Fruit fly (Drosophila melanogaster) whole organism, adult: Measurements from ENCODE around the gene CG31468.

Experiments used
- CG11617 ChIP-seq: fragments of 200-800 bp; sonication (Bioruptor generic); optimal IDR thresholded peaks from 2 replicates; lab custom pipeline; 2017; ENCODE audit warnings: mild to moderate bottlenecking, missing biosample characterization, missing genetic modification reagents, missing genetic modification characterization
- CG12768 ChIP-seq: fragments of 200-800 bp; sonication (Bioruptor generic); optimal IDR thresholded peaks from 2 replicates; lab custom pipeline; 2017; ENCODE audit warnings: missing biosample characterization, missing genetic modification characterization, mild to moderate bottlenecking, moderate library complexity, missing genetic modification reagents
- CG14711 ChIP-seq: fragments of 200-800 bp; sonication (Bioruptor generic); optimal IDR thresholded peaks from 2 replicates; lab custom pipeline; 2018; ENCODE audit warnings: missing biosample characterization, mild to moderate bottlenecking, missing genetic modification characterization, moderate library complexity
- CG1620 ChIP-seq: fragments of 200-800 bp; sonication (Bioruptor generic); optimal IDR thresholded peaks from 2 replicates; lab custom pipeline; 2016; ENCODE audit warnings: missing biosample characterization, missing genetic modification characterization
- CG33017 ChIP-seq: fragments of 200-800 bp; sonication (Bioruptor generic); optimal IDR thresholded peaks from 2 replicates; lab custom pipeline; 2018; ENCODE audit warnings: missing biosample characterization, mild to moderate bottlenecking, missing genetic modification characterization, moderate library complexity
- CG5204 ChIP-seq: fragments of 200-800 bp; sonication (Bioruptor generic); optimal IDR thresholded peaks from 2 replicates; lab custom pipeline; 2016; ENCODE audit warnings: missing biosample characterization, missing genetic modification characterization
- CG7045 ChIP-seq: fragments of 200-800 bp; sonication (Bioruptor generic); optimal IDR thresholded peaks from 2 replicates; lab custom pipeline; 2017; ENCODE audit warnings: missing biosample characterization, mild to moderate bottlenecking, missing genetic modification characterization
- CG7101 ChIP-seq: fragments of 200-800 bp; sonication (Bioruptor generic); optimal IDR thresholded peaks from 2 replicates; lab custom pipeline; 2018; ENCODE audit warnings: missing biosample characterization, mild to moderate bottlenecking, missing genetic modification characterization, moderate library complexity
- Clk ChIP-seq: fragments of 200-800 bp; sonication (Bioruptor generic); optimal IDR thresholded peaks from 2 replicates; lab custom pipeline; 2017; ENCODE audit warnings: missing biosample characterization, missing genetic modification characterization
- Crg-1 ChIP-seq: fragments of 200-800 bp; sonication (Bioruptor generic); optimal IDR thresholded peaks from 2 replicates; lab custom pipeline; 2016; ENCODE audit warnings: missing biosample characterization, missing genetic modification characterization
- Hr96 ChIP-seq: fragments of 200-800 bp; sonication (Bioruptor generic); optimal IDR thresholded peaks from 2 replicates; lab custom pipeline; 2016; ENCODE audit warnings: missing biosample characterization, missing genetic modification characterization
- Mnt ChIP-seq: fragments of 200-800 bp; sonication (Bioruptor generic); optimal IDR thresholded peaks from 2 replicates; lab custom pipeline; 2016; ENCODE audit warnings: missing biosample characterization, mild to moderate bottlenecking, missing genetic modification characterization
- bab1 ChIP-seq: fragments of 200-800 bp; sonication (Bioruptor generic); optimal IDR thresholded peaks from 3 replicates; lab custom pipeline; 2019; ENCODE audit warnings: missing biosample characterization, mild to moderate bottlenecking, missing genetic modification characterization, moderate library complexity
- cic ChIP-seq: fragments of 200-800 bp; sonication (Bioruptor generic); optimal IDR thresholded peaks from 2 replicates; lab custom pipeline; 2017; ENCODE audit warnings: missing biosample characterization, mild to moderate bottlenecking, missing genetic modification characterization, moderate library complexity
- cnc ChIP-seq, 2 experiments: fragments of >200 bp; optimal IDR thresholded peaks; 2 replicates each; lab custom pipeline; 2017
- kay ChIP-seq: fragments of 200-800 bp; sonication (Bioruptor generic); peaks from one replicate; lab custom pipeline; 2016; ENCODE audit warnings: missing biosample characterization, missing genetic modification characterization, borderline replicate concordance
- ovo ChIP-seq: fragments of 200-800 bp; sonication (Bioruptor generic); optimal IDR thresholded peaks from 2 replicates; lab custom pipeline; 2016; ENCODE audit warnings: missing biosample characterization, missing genetic modification characterization
- pad ChIP-seq: fragments of 200-800 bp; sonication (Bioruptor generic); optimal IDR thresholded peaks from 3 replicates; lab custom pipeline; 2017; ENCODE audit warnings: missing biosample characterization, missing genetic modification characterization, mild to moderate bottlenecking, moderate library complexity, missing genetic modification reagents
- tj ChIP-seq: fragments of 200-800 bp; sonication (Bioruptor generic); optimal IDR thresholded peaks from 3 replicates; lab custom pipeline; 2017; ENCODE audit warnings: missing biosample characterization, mild to moderate bottlenecking, missing genetic modification characterization, moderate library complexity
- toe ChIP-seq: fragments of 200-800 bp; sonication (Bioruptor generic); optimal IDR thresholded peaks from 2 replicates; lab custom pipeline; 2016; ENCODE audit warnings: missing biosample characterization, missing genetic modification characterization

The CG31468 gene

DNA sequence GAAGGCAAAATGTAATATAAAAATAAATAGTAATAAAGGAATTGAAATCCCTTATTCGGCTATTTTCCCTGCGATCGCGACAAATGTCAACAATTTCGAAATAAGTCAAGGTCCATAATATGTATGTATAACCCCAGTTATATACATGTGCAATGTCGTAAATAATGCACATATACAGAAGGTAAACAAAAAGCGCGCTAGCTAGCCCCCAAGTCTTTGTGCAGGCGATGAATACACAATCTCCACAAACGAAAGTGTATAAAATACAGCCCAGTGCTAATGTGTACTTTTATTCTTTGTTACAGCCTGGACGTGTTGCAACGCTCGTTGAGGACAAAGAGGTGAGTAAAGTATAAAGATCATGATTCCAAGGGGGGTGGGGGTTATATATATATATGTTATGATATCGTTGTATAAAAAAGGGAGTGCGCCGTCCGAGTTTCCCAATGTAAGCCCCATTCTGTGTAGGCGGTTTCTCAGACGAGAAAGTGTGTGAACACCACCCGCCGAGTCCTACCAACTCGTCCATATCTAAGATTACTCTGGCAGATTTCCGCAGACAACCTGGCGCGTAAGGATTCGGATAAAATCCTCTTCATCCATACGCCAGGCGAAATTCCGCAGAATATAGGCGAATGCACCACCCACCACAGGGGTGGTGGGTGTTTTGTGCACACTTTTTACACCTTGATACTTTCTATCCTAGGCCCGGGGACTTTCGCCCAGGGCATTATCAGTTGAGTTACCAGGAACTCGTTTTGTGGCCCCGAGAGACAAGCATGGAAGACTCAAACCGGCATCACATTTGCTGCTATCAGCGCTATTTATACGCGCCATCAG, 29.7 kb upstream of the CG31468 start:
- TF ChIP-seq kay (GFP tag; lab: Kevin White, UChicago), result peak; percentile 18
- TF ChIP-seq cic (GFP tag; lab: Kevin White, UChicago), result peak; percentile 82
- no peak for TF ChIP-seq ovo
- TF ChIP-seq tj (GFP tag; lab: Kevin White, UChicago), result peak; percentile 28
- TF ChIP-seq CG7045 (GFP tag; lab: Kevin White, UChicago), result peak; percentile 10
- TF ChIP-seq CG33017, result peak; percentile 36
- no peak for TF ChIP-seq Hr96 (GFP tag; lab: Kevin White, UChicago)
- peak; percentile 13 for TF ChIP-seq CG11617 (GFP tag; lab: Kevin White, UChicago)
- no peak for TF ChIP-seq CG5204 (GFP tag; lab: Kevin White, UChicago)
- peak; percentile 5 for TF ChIP-seq Mnt (GFP tag; lab: Kevin White, UChicago)
- TF ChIP-seq pad, result peak; percentile 12
- TF ChIP-seq CG12768, result peak; percentile 87
- TF ChIP-seq bab1 (GFP tag; lab: Kevin White, UChicago), result peak; percentile 33

DNA sequence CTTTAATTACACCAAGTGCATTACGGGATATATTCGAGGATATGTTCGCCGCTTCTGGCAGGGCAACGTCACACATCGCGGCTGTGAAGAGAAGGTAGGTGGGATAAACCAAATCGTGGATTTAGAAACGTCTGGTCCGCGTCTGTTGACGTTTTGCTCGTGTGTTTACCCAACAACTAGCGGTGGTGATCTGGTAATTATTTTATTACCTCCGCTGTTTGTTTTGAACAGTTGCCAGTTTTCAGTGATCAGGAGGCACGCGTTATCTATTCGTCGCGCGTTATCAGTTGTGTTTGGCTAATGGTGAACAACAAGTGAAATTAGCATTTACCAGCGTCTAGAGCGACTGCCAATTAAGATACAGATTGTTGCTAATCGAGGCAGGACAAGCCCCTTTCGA, 28.9 kb upstream of the CG31468 start:
- TF ChIP-seq CG1620, result no peak
- peak; percentile 82 for TF ChIP-seq CG33017
- TF ChIP-seq CG7045 (GFP tag; lab: Kevin White, UChicago), result peak; percentile 74
- no peak for TF ChIP-seq bab1 (GFP tag; lab: Kevin White, UChicago)
- TF ChIP-seq Hr96 (GFP tag; lab: Kevin White, UChicago), result no peak
- peak; percentile 37 for TF ChIP-seq CG11617 (GFP tag; lab: Kevin White, UChicago)
- TF ChIP-seq Clk (GFP tag; lab: Kevin White, UChicago), result peak; percentile 23
- no peak for TF ChIP-seq CG5204 (GFP tag; lab: Kevin White, UChicago)
- peak; percentile 77 for TF ChIP-seq CG12768
- TF ChIP-seq tj (GFP tag; lab: Kevin White, UChicago), result no peak
- peak; percentile 61 for TF ChIP-seq Mnt (GFP tag; lab: Kevin White, UChicago)
- peak; percentile 65 for TF ChIP-seq ovo
- TF ChIP-seq toe, result peak; percentile 7
- peak; percentile 42 for TF ChIP-seq pad
- TF ChIP-seq kay (GFP tag; lab: Kevin White, UChicago), result peak; percentile 57
- TF ChIP-seq Crg-1, result peak; percentile 77
- TF ChIP-seq cic (GFP tag; lab: Kevin White, UChicago), result peak; percentile 91
- no peak for TF ChIP-seq cnc (optimal IDR thresholded peaks at IDR 0.05; lab: Kevin White, UChicago)
- peak; percentile 71 for TF ChIP-seq CG7101 (tag; lab: Kevin White, UChicago)
- TF ChIP-seq CG14711 (tag; lab: Kevin White, UChicago), result peak; percentile 37

DNA sequence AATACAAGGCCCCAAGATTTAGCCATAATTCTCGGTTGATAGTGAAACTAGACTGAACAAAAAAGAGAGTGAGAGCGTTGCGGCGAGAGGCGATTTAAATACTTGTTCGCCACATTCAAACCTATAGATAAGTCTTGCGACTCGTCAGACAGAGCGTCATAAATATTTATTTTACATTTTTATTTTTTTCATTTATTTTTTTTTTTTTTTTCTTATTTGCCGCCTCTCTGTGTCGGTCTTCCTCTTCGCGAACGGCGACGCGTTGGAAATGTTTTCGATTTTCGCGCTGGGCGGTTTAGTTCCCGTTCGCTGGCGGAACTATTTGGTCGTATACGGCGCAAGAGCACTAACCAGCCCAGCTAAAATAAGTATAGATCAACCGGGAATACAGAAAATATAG, 27.9 kb upstream of the CG31468 start:
- TF ChIP-seq CG7101 (tag; lab: Kevin White, UChicago) (peak; percentile 26), CG14711 (tag; lab: Kevin White, UChicago) (no peak), Crg-1 (no peak), cic (GFP tag; lab: Kevin White, UChicago) (peak; percentile 85), pad (no peak), Clk (GFP tag; lab: Kevin White, UChicago) (no peak), tj (GFP tag; lab: Kevin White, UChicago) (peak; percentile 22), CG33017 (peak; percentile 53), CG1620 (no peak), Mnt (GFP tag; lab: Kevin White, UChicago) (peak; percentile 62), toe (no peak), Hr96 (GFP tag; lab: Kevin White, UChicago) (no peak), CG7045 (GFP tag; lab: Kevin White, UChicago) (no peak), kay (GFP tag; lab: Kevin White, UChicago) (peak; percentile 96), cnc (optimal IDR thresholded peaks at IDR 0.05; lab: Kevin White, UChicago) (no peak), CG12768 (peak; percentile 79), CG5204 (GFP tag; lab: Kevin White, UChicago) (peak; percentile 16), bab1 (GFP tag; lab: Kevin White, UChicago) (no peak), CG11617 (GFP tag; lab: Kevin White, UChicago) (no peak), ovo (peak; percentile 24)

DNA sequence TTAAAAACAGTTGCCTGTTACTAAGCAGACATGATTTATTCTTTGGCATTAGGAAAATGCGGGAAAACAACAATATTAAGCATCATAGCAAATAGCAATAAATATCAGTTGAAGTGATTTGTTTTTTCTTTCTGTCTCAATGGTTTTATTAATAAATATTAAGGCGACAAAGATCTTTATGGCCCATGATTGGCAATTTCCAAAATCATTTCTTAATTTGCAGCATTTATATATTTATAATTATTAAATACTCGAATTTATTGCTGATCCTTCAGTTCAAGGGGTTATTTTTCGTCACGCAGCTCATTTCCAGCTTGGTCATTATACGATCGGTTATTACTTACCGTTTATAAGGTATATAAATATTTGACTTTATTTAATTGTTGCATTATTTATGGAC, 27.5 kb upstream of the CG31468 start:
- no peak for TF ChIP-seq kay (GFP tag; lab: Kevin White, UChicago)

DNA sequence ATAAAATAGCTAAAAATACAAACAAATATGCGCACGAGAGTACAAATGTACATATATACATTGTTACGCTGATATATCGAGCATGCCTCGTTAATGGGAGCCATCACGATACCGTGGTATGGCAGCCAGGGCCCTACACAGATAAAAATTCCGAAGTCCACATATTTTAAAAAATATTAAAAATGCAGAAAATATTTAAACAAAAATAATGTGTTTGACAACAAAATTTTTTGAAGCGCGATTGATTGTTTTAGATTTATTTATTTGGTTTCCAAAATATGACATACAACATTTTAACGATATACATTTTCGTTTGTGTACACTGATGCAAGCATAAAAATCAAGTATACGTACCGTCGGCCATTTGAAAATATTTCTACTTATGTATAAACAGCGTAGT, 26.6 kb upstream of the CG31468 start:
- TF ChIP-seq cnc (optimal IDR thresholded peaks at IDR 0.05; lab: Kevin White, UChicago) (no peak), Hr96 (GFP tag; lab: Kevin White, UChicago) (peak; percentile 4), CG33017 (peak; percentile 87), bab1 (GFP tag; lab: Kevin White, UChicago) (peak; percentile 20), CG14711 (tag; lab: Kevin White, UChicago) (peak; percentile 79), Crg-1 (no peak), CG7101 (tag; lab: Kevin White, UChicago) (peak; percentile 76), Mnt (GFP tag; lab: Kevin White, UChicago) (peak; percentile 25), ovo (no peak), kay (GFP tag; lab: Kevin White, UChicago) (peak; percentile 88), tj (GFP tag; lab: Kevin White, UChicago) (peak; percentile 13), CG11617 (GFP tag; lab: Kevin White, UChicago) (peak; percentile 69), pad (peak; percentile 22), CG7045 (GFP tag; lab: Kevin White, UChicago) (peak; percentile 78), CG1620 (no peak), toe (peak; percentile 67), CG12768 (peak; percentile 49), CG5204 (GFP tag; lab: Kevin White, UChicago) (peak; percentile 66), cic (GFP tag; lab: Kevin White, UChicago) (no peak), Clk (GFP tag; lab: Kevin White, UChicago) (no peak)
